Fruit fly (Drosophila melanogaster): Measurements from ENCODE around the gene CheA7a.

The CheA7a gene

dm6 chrX:7424742-7425141 lies 46.8 kb downstream of the CheA7a start, which contains the start of gene CG15036:
Gene CG15036, minus strand, starts transcription at chrX:7424842.
- no peak for TF ChIP-seq noc (tag; optimal IDR thresholded peaks at IDR 0.05)

- TF ChIP-seq noc (tag; optimal IDR thresholded peaks at IDR 0.05) = no peak
These were observed 47.7 kb downstream of the CheA7a start, which contains the start of gene CG32726 for dm6 chrX:7425643-7426042. Gene CG32726, minus strand, starts transcription at chrX:7425743.

Measured in whole organism, larva.